Worm (Caenorhabditis elegans): ENCODE data around the gene F10A3.4.

Gene F10A3.4

DNA sequence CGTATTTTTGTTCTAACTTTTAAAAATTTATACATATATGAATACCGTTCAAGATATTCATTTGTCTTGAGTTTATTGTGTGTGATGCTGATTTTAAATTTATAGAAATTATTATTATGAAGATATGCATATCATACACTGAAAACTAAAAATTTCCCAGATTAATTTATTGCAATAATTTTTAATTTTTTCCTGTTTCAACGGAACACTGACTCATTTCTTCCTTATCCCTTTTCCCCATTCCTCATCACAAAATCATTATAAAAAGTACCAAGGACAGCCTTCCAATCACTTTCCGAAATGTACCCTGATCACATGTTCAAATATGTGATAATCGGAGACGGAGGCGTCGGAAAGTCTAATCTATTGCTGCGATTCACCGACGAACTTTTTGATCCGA lies 45.7 kb downstream of the F10A3.4 start, which contains the start of gene rabr-4:
rabr-4 (plus strand) TSS at position 301 of the 400 bp plus-strand sequence.
- TF ChIP-seq sox-4 (tag; optimal IDR thresholded peaks at IDR 0.05), result no peak
- peak in 1 of 6 experiments; percentile 20 for TF ChIP-seq elt-3 (tag; optimal IDR thresholded peaks at IDR 0.05)
- peak; percentile 46 for TF ChIP-seq blmp-1 (tag; optimal IDR thresholded peaks at IDR 0.05)
- no peak for TF ChIP-seq hlh-4 (tag; optimal IDR thresholded peaks at IDR 0.05)
- TF ChIP-seq ama-1 (optimal IDR thresholded peaks at IDR 0.05), result no peak
- no peak for TF ChIP-seq C16A3.4 (tag; optimal IDR thresholded peaks at IDR 0.05)
- TF ChIP-seq nhr-237 (tag; optimal IDR thresholded peaks at IDR 0.05), result no peak

DNA sequence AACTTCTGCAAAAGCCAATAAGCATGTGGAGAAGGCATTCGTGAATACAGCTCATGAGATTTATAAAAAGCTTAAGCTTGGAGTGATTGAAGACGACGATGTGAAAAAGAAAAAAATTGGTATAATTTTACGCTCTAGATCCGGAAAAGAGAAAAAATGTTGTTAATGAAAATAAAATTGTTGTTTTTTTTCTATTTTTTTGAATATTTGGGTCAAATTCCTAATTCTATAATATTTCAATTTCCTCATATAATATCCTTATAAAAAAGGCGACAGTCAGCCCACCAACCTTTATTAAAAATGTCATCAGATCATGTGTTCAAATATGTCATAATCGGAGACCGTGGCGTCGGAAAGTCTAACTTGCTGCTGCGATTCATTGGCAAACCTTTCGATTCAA lies 46.5 kb downstream of the F10A3.4 start, which contains the start of gene rabr-3:
rabr-3 (plus strand) TSS at position 301 of the 400 bp plus-strand sequence.
- no peak for TF ChIP-seq ceh-8 (GFP tag; optimal IDR thresholded peaks at IDR 0.05)
- TF ChIP-seq dpl-1 (GFP tag; optimal IDR thresholded peaks at IDR 0.05), result no peak
- no peak for TF ChIP-seq sox-4 (tag; optimal IDR thresholded peaks at IDR 0.05)
- no peak for TF ChIP-seq xbp-1 (tag; optimal IDR thresholded peaks at IDR 0.05)
- no peak for TF ChIP-seq zag-1 (tag; optimal IDR thresholded peaks at IDR 0.05)

DNA sequence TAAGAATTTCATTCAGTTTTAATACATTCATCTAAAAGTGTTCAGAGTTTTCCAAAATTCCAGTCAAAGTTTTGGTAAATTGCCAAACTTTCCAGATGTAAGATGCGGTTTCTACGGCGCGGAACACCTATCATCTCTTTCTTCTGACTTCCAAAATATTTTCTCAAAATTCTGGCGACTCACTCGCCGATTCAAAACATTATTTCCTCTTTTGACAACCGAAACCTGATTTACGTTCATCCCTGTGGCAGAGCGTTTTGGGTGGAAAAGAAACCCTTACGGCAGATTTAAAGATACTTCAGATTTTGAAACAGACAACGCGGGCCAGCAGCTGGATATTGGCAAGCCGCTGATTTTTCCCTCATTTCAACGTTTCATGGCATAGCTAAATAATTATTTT lies 49.1 kb downstream of the F10A3.4 start, which contains the start of gene F11A5.5:
F11A5.5 (plus strand) TSS at position 301 of the 400 bp plus-strand sequence.
- no peak for TF ChIP-seq C04F5.9 (tag; optimal IDR thresholded peaks at IDR 0.05)
- TF ChIP-seq ets-5 (GFP tag; IDR thresholded peaks at IDR 0.05), result no peak
- no peak for TF ChIP-seq mep-1 (tag; optimal IDR thresholded peaks at IDR 0.05)
- TF ChIP-seq lin-13 (GFP tag; optimal IDR thresholded peaks at IDR 0.05), result no peak
- TF ChIP-seq ceh-90 (tag; optimal IDR thresholded peaks at IDR 0.05), result no peak
- TF ChIP-seq mab-9 (GFP tag; IDR thresholded peaks at IDR 0.05), result no peak
- no peak for TF ChIP-seq unc-86 (tag; optimal IDR thresholded peaks at IDR 0.05)
